Worm (Caenorhabditis elegans) whole organism, early embryonic: ENCODE measurements around the gene B0252.1.
"Not testable (repeated sequence)": the region's sequence is repeated elsewhere in the genome, so short reads cannot be mapped to it uniquely, and the experiment has no call there.

Source experiments
- B0310.2 ChIP-seq: sonication (generic microtip); optimal IDR thresholded peaks from 2 replicates; lab custom pipeline; 2016; ENCODE audit warnings: mild to moderate bottlenecking, missing genetic modification characterization, missing compliant biosample characterization
- F13C5.2 ChIP-seq: sonication (generic microtip); optimal IDR thresholded peaks from 2 replicates; lab custom pipeline; 2017; ENCODE audit warnings: mild to moderate bottlenecking, missing genetic modification characterization, inconsistent platforms, missing compliant biosample characterization
- aly-1 ChIP-seq: sonication (generic microtip); optimal IDR thresholded peaks from 2 replicates; lab custom pipeline; 2016; ENCODE audit warnings: missing genetic modification characterization, missing compliant biosample characterization
- ama-1 ChIP-seq: fragments of 150-350 bp; optimal IDR thresholded peaks from 2 replicates; lab custom pipeline; 2014
- ceh-13 ChIP-seq: fragments of 200-800 bp; sonication (Bioruptor generic); optimal IDR thresholded peaks from 2 replicates; lab custom pipeline; 2018; ENCODE audit warnings: mild to moderate bottlenecking, missing genetic modification characterization, missing compliant biosample characterization
- ceh-36 ChIP-seq: sonication (generic microtip); optimal IDR thresholded peaks from 2 replicates; lab custom pipeline; 2016; ENCODE audit warnings: missing genetic modification characterization, inconsistent platforms, missing compliant biosample characterization
- ets-7 ChIP-seq: sonication (generic microtip); optimal IDR thresholded peaks from 2 replicates; lab custom pipeline; 2016; ENCODE audit warnings: missing genotype, missing genetic modification characterization, missing compliant biosample characterization
- flt-1 ChIP-seq: fragments of 200-800 bp; sonication (Bioruptor generic); IDR thresholded peaks from 2 replicates; pipeline ENCODE4 v1.3.6; 2022; ENCODE audit warnings: missing genetic modification characterization, missing compliant biosample characterization
- hmbx-1 ChIP-seq: sonication (generic microtip); optimal IDR thresholded peaks from 2 replicates; lab custom pipeline; 2016; ENCODE audit warnings: mild to moderate bottlenecking, missing genetic modification characterization, missing compliant biosample characterization
- hmg-4 ChIP-seq: fragments of 200-800 bp; sonication (Bioruptor generic); optimal IDR thresholded peaks from 2 replicates; lab custom pipeline; 2018; ENCODE audit warnings: mild to moderate bottlenecking, missing genetic modification characterization, missing compliant biosample characterization
- hnd-1 ChIP-seq: sonication (generic microtip); optimal IDR thresholded peaks from 2 replicates; lab custom pipeline; 2016; ENCODE audit warnings: missing genetic modification characterization, missing compliant biosample characterization
- pes-1 ChIP-seq: fragments of 200-800 bp; sonication (Bioruptor generic); IDR thresholded peaks from 2 replicates; pipeline ENCODE4 v1.3.6; 2022; ENCODE audit warnings: missing genetic modification reagents, missing genetic modification characterization, missing compliant biosample characterization
- scrt-1 ChIP-seq: fragments of 200-800 bp; sonication (Bioruptor generic); IDR thresholded peaks from 2 replicates; pipeline ENCODE4 v1.3.6; 2022; ENCODE audit warnings: missing genetic modification characterization, missing compliant biosample characterization
- sea-1 ChIP-seq: fragments of 200-800 bp; sonication (Bioruptor generic); conservative IDR thresholded peaks from 2 replicates; pipeline ENCODE4 v1.3.6; 2022; ENCODE audit warnings: missing genetic modification characterization, missing compliant biosample characterization
- tbx-11 ChIP-seq: fragments of 200-800 bp; sonication (Bioruptor generic); IDR thresholded peaks from 2 replicates; pipeline ENCODE4 v1.3.6; 2022; ENCODE audit warnings: missing genetic modification characterization, missing compliant biosample characterization
- tbx-37 ChIP-seq: fragments of 200-800 bp; sonication (Bioruptor generic); conservative IDR thresholded peaks from 2 replicates; pipeline ENCODE4 v1.3.6; 2022; ENCODE audit warnings: missing genetic modification reagents, missing genetic modification characterization, missing compliant biosample characterization
- tra-4 ChIP-seq: sonication (generic microtip); optimal IDR thresholded peaks from 2 replicates; lab custom pipeline; 2017; ENCODE audit warnings: missing genetic modification characterization, missing compliant biosample characterization

B0252.1 gene

DNA sequence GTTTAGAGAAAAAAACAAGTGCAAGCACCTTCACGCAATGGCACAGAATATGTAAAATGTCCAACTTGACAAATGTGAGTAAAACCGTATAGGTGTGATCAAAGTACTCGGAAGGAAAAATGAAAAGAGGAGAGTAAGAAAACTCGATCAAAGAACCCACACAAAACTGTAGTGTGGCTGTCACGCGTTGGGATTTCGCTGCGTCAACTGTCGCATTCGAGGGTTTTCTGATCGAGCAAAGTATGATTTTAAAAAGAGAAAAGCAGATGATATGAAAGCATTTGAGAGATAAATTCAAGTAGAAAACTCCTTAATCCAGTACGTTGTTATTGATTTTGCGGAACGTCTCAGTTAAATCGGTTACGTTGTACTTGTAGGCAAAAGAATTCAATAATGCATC is 27.6 kb upstream of the B0252.1 start:
- no peak for TF ChIP-seq ama-1 (lab: Kevin White, UChicago)
- TF ChIP-seq hmg-4 (GFP tag; lab: Kevin White, UChicago), result no peak
- TF ChIP-seq pes-1 (GFP tag; lab: Robert Waterston, UW), result no peak
- TF ChIP-seq tbx-11 (GFP tag; lab: Robert Waterston, UW), result no peak
- no peak for TF ChIP-seq sea-1 (GFP tag; lab: Robert Waterston, UW)
- TF ChIP-seq scrt-1 (GFP tag; lab: Robert Waterston, UW), result no peak

DNA sequence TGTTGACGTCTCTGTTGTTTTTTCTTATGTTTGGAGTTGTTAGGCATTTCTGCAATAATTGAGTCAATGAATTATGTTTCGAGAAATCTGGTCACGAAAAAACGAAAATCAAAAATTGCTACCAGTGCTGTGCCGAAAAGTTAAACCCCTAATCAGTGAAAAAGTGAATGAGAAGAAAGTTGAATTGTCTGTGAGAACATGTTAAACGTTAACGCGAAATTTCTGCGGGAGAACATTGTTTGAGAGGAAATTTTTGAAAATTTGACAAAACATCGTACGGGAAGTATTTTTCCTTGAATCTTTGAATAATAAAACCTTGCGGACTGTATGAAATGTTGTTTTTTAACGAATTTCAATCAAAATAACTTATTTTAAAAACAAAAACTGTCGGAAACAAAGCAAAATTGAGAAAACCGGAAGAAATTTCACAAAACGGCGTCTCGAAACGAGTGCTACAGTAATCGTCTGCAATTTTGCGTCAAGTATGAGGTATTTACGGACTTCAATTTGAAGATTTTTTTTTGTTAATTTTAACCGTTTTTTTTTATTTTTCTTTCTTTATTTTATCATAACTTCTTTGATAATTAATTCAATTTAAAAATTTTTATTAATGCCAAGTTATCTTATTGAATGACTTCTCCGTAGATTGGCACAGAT is 25.8 kb upstream of the B0252.1 start, which contains the start of gene adal-1:
TSS of gene adal-1 (minus strand) at position 51 of the 657 bp plus-strand sequence.
- TF ChIP-seq flt-1 (GFP tag; lab: Robert Waterston, UW), result no peak
- no peak for TF ChIP-seq aly-1 (tag; lab: Kevin White, UChicago)
- no peak for TF ChIP-seq ama-1 (lab: Kevin White, UChicago)
- TF ChIP-seq tra-4, result no peak
- TF ChIP-seq sea-1 (GFP tag; lab: Robert Waterston, UW), result no peak

ce11 chrII:6897507-6897906 is 22.0 kb upstream of the B0252.1 start, which contains the start of gene C44B7.11:
Gene C44B7.11 (minus strand): TSS chrII:6897540.
- TF ChIP-seq B0310.2 (tag; lab: Kevin White, UChicago) (no peak), hmbx-1 (no peak), aly-1 (tag; lab: Kevin White, UChicago) (no peak)

- TF ChIP-seq hmbx-1 (peak; percentile 4), hnd-1 (tag; lab: Kevin White, UChicago) (peak; percentile 3), aly-1 (tag; lab: Kevin White, UChicago) (peak; percentile 25), ama-1 (lab: Kevin White, UChicago) (no peak), ceh-13 (GFP tag; lab: Kevin White, UChicago) (peak; percentile 27), tbx-37 (no peak; the same call in 1 of the 2 replicates), tbx-11 (GFP tag; lab: Robert Waterston, UW) (peak; percentile 69), B0310.2 (tag; lab: Kevin White, UChicago) (no peak), sea-1 (GFP tag; lab: Robert Waterston, UW) (0 out of 2 replicates have a peak, but pooled peaks have one; percentile 72), hmg-4 (GFP tag; lab: Kevin White, UChicago) (peak; percentile 63), F13C5.2 (tag; lab: Kevin White, UChicago) (no peak), pes-1 (GFP tag; lab: Robert Waterston, UW) (no peak; the same call in 1 of the 2 replicates), tra-4 (no peak), ceh-36 (tag; lab: Kevin White, UChicago) (peak; percentile 89), scrt-1 (GFP tag; lab: Robert Waterston, UW) (peak; percentile 80), ets-7 (no peak), flt-1 (GFP tag; lab: Robert Waterston, UW) (peak; percentile 74)
Observed at ce11 chrII:6898017-6898779, 21.3 kb upstream of the B0252.1 start, which contains the start of gene hrpl-1. Gene hrpl-1 (plus strand): TSS chrII:6898729.

DNA sequence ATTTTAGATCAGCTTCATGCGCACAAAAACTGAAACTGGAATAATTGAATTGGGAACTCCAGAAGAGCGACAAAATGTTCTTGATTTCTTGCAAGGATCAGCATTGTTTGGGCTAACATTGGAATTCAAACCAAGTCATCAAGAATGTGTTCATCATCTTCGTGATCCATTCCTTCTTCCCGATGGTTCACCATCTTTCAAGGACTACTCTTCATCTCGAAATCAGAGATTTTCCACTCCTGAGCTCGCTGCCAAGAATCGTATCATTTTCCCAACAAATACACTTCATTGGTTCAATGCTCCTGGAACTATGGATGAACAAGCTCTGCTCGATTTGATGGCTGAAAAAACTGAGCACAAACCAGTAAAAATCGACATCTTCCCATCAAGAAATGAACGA is 18.8 kb upstream of the B0252.1 start:
- TF ChIP-seq ceh-36 (tag; lab: Kevin White, UChicago), result no peak
- TF ChIP-seq scrt-1 (GFP tag; lab: Robert Waterston, UW), result no peak
- TF ChIP-seq tra-4, result no peak
- no peak for TF ChIP-seq hmbx-1

ce11 chrII:6901795-6902194 is 17.7 kb upstream of the B0252.1 start, which contains the start of gene psmd-9:
Gene psmd-9 (plus strand): TSS chrII:6902095.
- TF ChIP-seq scrt-1 (GFP tag; lab: Robert Waterston, UW) (no peak), ets-7 (no peak), tbx-37 (no peak), hmbx-1 (no peak), F13C5.2 (tag; lab: Kevin White, UChicago) (no peak), hnd-1 (tag; lab: Kevin White, UChicago) (no peak), tbx-11 (GFP tag; lab: Robert Waterston, UW) (no peak), ama-1 (lab: Kevin White, UChicago) (no peak), hmg-4 (GFP tag; lab: Kevin White, UChicago) (no peak), tra-4 (no peak), flt-1 (GFP tag; lab: Robert Waterston, UW) (no peak), pes-1 (GFP tag; lab: Robert Waterston, UW) (no peak), B0310.2 (tag; lab: Kevin White, UChicago) (no peak), sea-1 (GFP tag; lab: Robert Waterston, UW) (no peak), aly-1 (tag; lab: Kevin White, UChicago) (no peak), ceh-13 (GFP tag; lab: Kevin White, UChicago) (no peak), ceh-36 (tag; lab: Kevin White, UChicago) (no peak)

ce11 chrII:6907657-6908056 is 11.8 kb upstream of the B0252.1 start, which contains the start of gene B0252.3:
Gene B0252.3 (minus strand): TSS chrII:6907757.
- not testable (repeated sequence) for TF ChIP-seq hnd-1 (tag; lab: Kevin White, UChicago); ceh-13 (GFP tag; lab: Kevin White, UChicago); ama-1 (lab: Kevin White, UChicago)
